Fruit fly (Drosophila melanogaster) whole organism, wandering third instar larva: ENCODE results near the gene CG17239.
A peak's percentile ranks its signal among the peaks of the same experiment; 100 is the strongest.

Source experiments
- Abd-B ChIP-seq: fragments of >200 bp; optimal IDR thresholded peaks from 2 replicates; lab custom pipeline; 2017; ENCODE audit warnings: missing biosample characterization, missing genetic modification characterization
- CG32264 ChIP-seq: fragments of 200-800 bp; sonication (Bioruptor generic); optimal IDR thresholded peaks from 2 replicates; lab custom pipeline; 2016; ENCODE audit warnings: missing biosample characterization, missing genetic modification characterization
- CrebA ChIP-seq: fragments of 200-800 bp; sonication (Bioruptor generic); optimal IDR thresholded peaks from 2 replicates; lab custom pipeline; 2016; ENCODE audit warnings: missing biosample characterization, mild to moderate bottlenecking, missing genetic modification characterization, borderline replicate concordance
- Dfd ChIP-seq: fragments of >200 bp; optimal IDR thresholded peaks from 2 replicates; lab custom pipeline; 2017; ENCODE audit warnings: missing biosample characterization, missing genetic modification characterization
- Dif ChIP-seq: fragments of 200-275, 200-300 bp; sonication (Bioruptor generic); optimal IDR thresholded peaks from 2 replicates; lab custom pipeline; 2018; ENCODE audit warnings: missing biosample characterization, missing genetic modification characterization; ENCODE audit not compliant: partially characterized antibody
- GATAd ChIP-seq: sonication (Bioruptor generic); optimal IDR thresholded peaks from 2 replicates; lab custom pipeline; 2016; ENCODE audit warnings: missing biosample characterization, missing genetic modification characterization
- Hnf4 ChIP-seq: fragments of 200-800 bp; sonication (Bioruptor generic); optimal IDR thresholded peaks from 2 replicates; lab custom pipeline; 2016; ENCODE audit warnings: missing biosample characterization, mild to moderate bottlenecking, missing genetic modification characterization
- Hr78 ChIP-seq: fragments of >200 bp; optimal IDR thresholded peaks from 2 replicates; lab custom pipeline; 2017; ENCODE audit warnings: missing biosample characterization, missing genetic modification characterization
- Hr83 ChIP-seq: fragments of 200-300 bp; sonication (Bioruptor generic); optimal IDR thresholded peaks from 2 replicates; lab custom pipeline; 2016; ENCODE audit warnings: missing biosample characterization, mild to moderate bottlenecking, missing genetic modification characterization, moderate library complexity; ENCODE audit not compliant: poor library complexity, severe bottlenecking
- Myc ChIP-seq: fragments of >200 bp; optimal IDR thresholded peaks from 2 replicates; lab custom pipeline; 2017
- N ChIP-seq: fragments of >200 bp; optimal IDR thresholded peaks from 2 replicates; lab custom pipeline; 2018; ENCODE audit warnings: missing biosample characterization, missing external identifiers, missing genetic modification characterization
- OdsH ChIP-seq: fragments of 200-800 bp; sonication (Bioruptor generic); optimal IDR thresholded peaks from 2 replicates; lab custom pipeline; 2016; ENCODE audit warnings: missing biosample characterization, mild to moderate bottlenecking, missing genetic modification characterization
- Rel ChIP-seq, 2 experiments: fragments of 200-800 bp; sonication (Bioruptor generic) in 1 of 2; optimal IDR thresholded peaks; 2 replicates in 1 of 2; 3 replicates in 1 of 2; lab custom pipeline; 2016 to 2019; ENCODE audit warnings: mild to moderate bottlenecking in 2 of 2, missing biosample characterization in 2 of 2, missing genetic modification characterization in 2 of 2, moderate library complexity in 1 of 2
- Vsx2 ChIP-seq: fragments of 200-300, 225-300 bp; sonication (Bioruptor generic); optimal IDR thresholded peaks from 2 replicates; lab custom pipeline; 2018; ENCODE audit warnings: missing biosample characterization, missing genetic modification characterization; ENCODE audit not compliant: partially characterized antibody
- brk ChIP-seq: fragments of 200-800 bp; sonication (Bioruptor generic); optimal IDR thresholded peaks from 2 replicates; lab custom pipeline; 2016; ENCODE audit warnings: missing biosample characterization, mild to moderate bottlenecking, missing genetic modification characterization
- dl ChIP-seq, 2 experiments: fragments of 175-275, 200-275 bp in 1 of 2; fragments of 200-275 bp in 1 of 2; sonication (Bioruptor generic); optimal IDR thresholded peaks; lab custom pipeline; 2018; ENCODE audit warnings: mild to moderate bottlenecking in 2 of 2, missing biosample characterization in 2 of 2, missing genetic modification characterization in 2 of 2, moderate library complexity in 2 of 2; ENCODE audit not compliant: partially characterized antibody in 2 of 2, insufficient read depth in 1 of 2
- dmrt93B ChIP-seq: fragments of 200-800 bp; sonication (Bioruptor generic); optimal IDR thresholded peaks from 2 replicates; lab custom pipeline; 2018; ENCODE audit warnings: missing biosample characterization, mild to moderate bottlenecking, missing genetic modification characterization
- dsf ChIP-seq: sonication (Bioruptor generic); optimal IDR thresholded peaks from 2 replicates; lab custom pipeline; 2016; ENCODE audit warnings: missing biosample characterization, missing genetic modification characterization, borderline replicate concordance
- ey ChIP-seq: fragments of 200-800 bp; sonication (Bioruptor generic); optimal IDR thresholded peaks from 2 replicates; lab custom pipeline; 2016; ENCODE audit warnings: missing biosample characterization, missing genetic modification characterization
- foxo ChIP-seq, 2 experiments: fragments of 200-800 bp; sonication (Bioruptor generic); optimal IDR thresholded peaks; 2 replicates in 1 of 2; 3 replicates in 1 of 2; lab custom pipeline; 2016 to 2017; ENCODE audit warnings: missing biosample characterization in 2 of 2, missing genetic modification characterization in 2 of 2
- fru ChIP-seq: fragments of 200-800 bp; sonication (Bioruptor generic); optimal IDR thresholded peaks from 3 replicates; lab custom pipeline; 2016; ENCODE audit warnings: missing biosample characterization, mild to moderate bottlenecking, missing genetic modification characterization
- h ChIP-seq: fragments of 200-800 bp; sonication (Bioruptor generic); optimal IDR thresholded peaks from 3 replicates; lab custom pipeline; 2016; ENCODE audit warnings: missing biosample characterization, mild to moderate bottlenecking, missing genetic modification characterization
- jim ChIP-seq: fragments of 175-275, 200-325 bp; sonication (Bioruptor generic); optimal IDR thresholded peaks from 2 replicates; lab custom pipeline; 2016; ENCODE audit warnings: missing biosample characterization, mild to moderate bottlenecking, missing genetic modification characterization
- psq ChIP-seq: fragments of 200-800 bp; sonication (Bioruptor generic); optimal IDR thresholded peaks from 3 replicates; lab custom pipeline; 2017; ENCODE audit warnings: missing biosample characterization, mild to moderate bottlenecking, missing genetic modification characterization, moderate library complexity
- rgr ChIP-seq: fragments of 200-800 bp; sonication (Bioruptor generic); optimal IDR thresholded peaks from 3 replicates; lab custom pipeline; 2016; ENCODE audit warnings: missing biosample characterization, mild to moderate bottlenecking, missing genetic modification characterization
- sage ChIP-seq: fragments of 200-800 bp; sonication (Bioruptor generic); optimal IDR thresholded peaks from 2 replicates; lab custom pipeline; 2016; ENCODE audit warnings: missing biosample characterization, mild to moderate bottlenecking, missing genetic modification characterization
- sv ChIP-seq: fragments of 200-800 bp; sonication (Bioruptor generic); optimal IDR thresholded peaks from 3 replicates; lab custom pipeline; 2016; ENCODE audit warnings: missing biosample characterization, missing genetic modification characterization
- tai ChIP-seq: sonication (Bioruptor generic); optimal IDR thresholded peaks from 2 replicates; lab custom pipeline; 2016; ENCODE audit warnings: missing biosample characterization, missing genetic modification characterization

The CG17239 gene

DNA sequence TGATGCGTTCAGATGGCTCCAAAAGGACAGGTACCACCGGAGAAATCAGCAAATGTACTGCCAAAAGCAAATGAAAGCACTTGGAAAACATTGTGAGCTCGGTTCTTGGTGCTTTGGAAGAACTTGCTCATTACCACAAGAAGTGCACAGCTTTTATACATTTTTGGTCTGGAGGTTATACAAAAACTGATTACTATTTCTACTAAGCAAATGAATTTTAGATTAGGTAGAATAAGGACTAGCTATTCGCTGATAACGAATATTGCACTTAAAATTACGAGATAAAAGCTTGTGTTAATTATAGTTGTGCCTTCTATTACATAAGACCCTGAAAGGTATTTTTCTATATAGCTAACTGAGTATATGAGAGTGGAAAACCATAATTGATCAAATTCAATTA is 2.8 kb upstream of the CG17239 start, which contains the start of gene Send1:
Gene Send1, minus strand, starts transcription at position 101 of the 400 bp plus-strand sequence.
- no peak for TF ChIP-seq Vsx2 (GFP tag; lab: Kevin White, UChicago)
- TF ChIP-seq GATAd: no peak
- no peak for TF ChIP-seq CG32264 (GFP tag; lab: Kevin White, UChicago)
- TF ChIP-seq h (GFP tag; lab: Kevin White, UChicago): no peak
- no peak for TF ChIP-seq Hnf4

DNA sequence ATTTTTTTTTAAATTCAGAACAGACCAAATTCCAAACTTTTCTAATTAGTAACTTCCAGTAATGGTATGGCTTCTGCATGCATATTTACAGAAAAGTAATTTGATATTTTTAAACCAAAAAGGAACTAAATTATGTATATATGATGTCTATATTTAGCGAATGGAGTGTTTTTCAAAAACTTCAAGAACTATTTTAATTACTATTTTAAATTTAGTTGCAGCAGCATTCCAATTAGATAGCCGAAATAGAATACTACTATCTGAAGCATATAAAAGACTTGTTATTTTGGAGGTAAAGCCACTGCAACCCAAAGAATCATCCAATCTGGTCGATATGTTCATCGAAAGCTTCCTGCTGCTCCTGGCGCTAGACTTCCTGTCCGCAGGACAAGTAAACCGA is 604 bp upstream of the CG17239 start, which contains the start of gene CG17234:
Gene CG17234, plus strand, starts transcription at position 301 of the 400 bp plus-strand sequence.
- no peak for TF ChIP-seq rgr (GFP tag; lab: Kevin White, UChicago)
- no peak for TF ChIP-seq Abd-B (GFP tag; lab: Kevin White, UChicago)
- TF ChIP-seq Hr78 (GFP tag; lab: Kevin White, UChicago): no peak
- no peak for TF ChIP-seq Dfd (GFP tag; lab: Kevin White, UChicago)
- no peak for TF ChIP-seq CrebA (GFP tag; lab: Kevin White, UChicago)
- TF ChIP-seq foxo (GFP tag; optimal IDR thresholded peaks at IDR 0.05; lab: Kevin White, UChicago): no peak
- no peak for TF ChIP-seq brk (GFP tag; lab: Kevin White, UChicago)
- TF ChIP-seq Dif: no peak
- TF ChIP-seq, all 38 proteins: peak for 0

DNA sequence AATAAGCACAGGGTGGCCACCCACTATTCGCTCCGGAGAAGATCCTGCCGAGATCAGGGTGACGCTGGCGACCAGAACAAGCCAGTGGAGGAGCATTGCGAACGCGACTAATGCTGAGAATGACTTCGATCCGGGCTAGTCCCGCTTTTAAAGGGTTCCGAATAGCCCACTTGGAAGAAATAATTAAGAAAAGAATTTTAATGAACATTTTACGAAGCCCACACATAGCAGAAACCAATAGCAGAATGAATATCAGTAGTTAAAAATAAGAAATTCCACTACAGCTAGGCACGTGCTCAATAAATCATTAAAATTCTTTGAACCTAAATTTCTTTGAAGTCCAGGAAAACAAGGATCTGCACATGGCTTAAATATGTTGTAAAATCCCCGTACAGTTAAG is 966 bp downstream of the CG17239 start, which contains the start of gene Ser12:
Gene Ser12, minus strand, starts transcription at position 101 of the 400 bp plus-strand sequence.
- TF ChIP-seq fru (GFP tag; lab: Kevin White, UChicago) (no peak), N (GFP tag; lab: Kevin White, UChicago) (no peak), GATAd (no peak), OdsH (GFP tag; lab: Kevin White, UChicago) (no peak)

DNA sequence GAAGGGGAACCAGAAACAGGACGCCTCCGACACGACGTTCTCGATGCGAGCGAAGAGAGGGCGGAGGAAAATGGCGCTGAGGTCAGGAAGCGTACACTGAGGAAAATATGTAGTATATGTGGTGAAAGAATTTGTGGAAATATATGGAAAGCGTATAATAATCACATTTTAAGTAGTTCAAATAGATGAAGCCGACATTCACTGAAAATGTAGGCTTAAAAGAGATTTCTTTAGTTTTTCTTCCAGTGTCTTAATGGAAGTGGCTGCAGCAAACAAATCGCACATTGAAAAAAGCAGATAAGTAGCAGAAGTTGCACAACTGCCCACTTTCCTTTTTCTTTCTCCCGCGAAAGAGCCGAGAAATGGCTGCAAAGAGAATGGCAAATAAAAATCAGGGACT is 2.6 kb downstream of the CG17239 start:
- TF ChIP-seq ey (GFP tag; lab: Kevin White, UChicago): no peak

DNA sequence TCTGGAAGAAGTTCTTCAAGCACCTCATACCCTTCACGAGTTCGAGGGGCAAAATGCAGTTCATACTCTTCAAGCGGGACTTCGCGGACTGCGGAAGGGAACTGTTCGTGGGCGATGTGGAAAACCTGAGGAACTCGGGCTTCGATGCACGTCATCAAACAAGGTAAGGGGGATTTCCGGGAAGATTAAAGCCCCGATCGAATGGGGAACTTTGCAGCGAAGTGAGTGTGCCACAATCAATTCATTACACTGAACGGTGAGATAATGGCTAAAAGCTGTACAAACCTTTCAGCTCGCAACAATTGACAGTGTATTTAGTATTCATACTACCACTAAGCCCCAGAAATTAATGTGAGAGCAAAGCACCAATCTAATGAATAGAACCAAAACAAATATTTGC is 9.4 kb downstream of the CG17239 start:
- TF ChIP-seq rgr (GFP tag; lab: Kevin White, UChicago) (no peak), Rel (GFP tag; optimal IDR thresholded peaks at IDR 0.05; lab: Kevin White, UChicago) (no peak), Rel (tag; optimal IDR thresholded peaks at IDR 0.05; lab: Kevin White, UChicago) (peak; percentile 91)

DNA sequence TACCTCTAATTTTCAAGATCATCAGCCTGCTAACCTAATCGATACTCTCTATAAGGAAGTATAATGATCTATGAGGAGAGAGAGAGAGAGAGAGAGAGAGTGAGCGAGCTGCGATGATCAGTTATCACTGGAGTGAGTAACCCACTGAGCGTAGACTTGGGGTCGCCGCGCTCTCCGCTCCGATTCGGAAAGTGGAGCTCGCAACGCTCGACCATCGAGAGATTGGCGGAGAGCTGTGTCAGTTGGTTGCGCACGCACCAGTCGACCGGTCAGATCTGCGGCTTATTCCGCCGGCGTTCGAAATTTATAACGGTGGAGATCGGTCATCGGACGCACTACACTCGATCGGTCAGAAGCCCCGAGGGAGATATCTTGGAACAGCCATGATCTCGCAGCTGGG is 10.0 kb downstream of the CG17239 start, which contains the start of gene CG4267:
Gene CG4267, plus strand, starts transcription at position 240 of the 400 bp plus-strand sequence.
- TF ChIP-seq psq (GFP tag; lab: Kevin White, UChicago): no peak
- TF ChIP-seq foxo (GFP tag; optimal IDR thresholded peaks at IDR 0.05; lab: Kevin White, UChicago): no peak
- no peak for TF ChIP-seq dsf (GFP tag; lab: Kevin White, UChicago)
- no peak for TF ChIP-seq Rel (GFP tag; optimal IDR thresholded peaks at IDR 0.05; lab: Kevin White, UChicago)
- no peak for TF ChIP-seq Rel (tag; optimal IDR thresholded peaks at IDR 0.05; lab: Kevin White, UChicago)
- no peak for TF ChIP-seq CG32264 (GFP tag; lab: Kevin White, UChicago)
- TF ChIP-seq dmrt93B (GFP tag; lab: Kevin White, UChicago): no peak
- TF ChIP-seq Dif: peak; percentile 97
- TF ChIP-seq fru (GFP tag; lab: Kevin White, UChicago): no peak
- TF ChIP-seq dl (GFP tag; optimal IDR thresholded peaks at IDR 0.05; lab: Kevin White, UChicago; ENCODE audit: insufficient read depth in 1 of 2, partially characterized antibody in 2 of 2): peak; percentile 82 to 92
- peak; percentile 77 for TF ChIP-seq Vsx2 (GFP tag; lab: Kevin White, UChicago)
- TF ChIP-seq Hr83 (GFP tag; lab: Kevin White, UChicago): peak; percentile 45
- no peak for TF ChIP-seq ey (GFP tag; lab: Kevin White, UChicago)
- no peak for TF ChIP-seq Myc (lab: Kevin White, UChicago)
- no peak for TF ChIP-seq CrebA (GFP tag; lab: Kevin White, UChicago)
- peak; percentile 11 for TF ChIP-seq h (GFP tag; lab: Kevin White, UChicago)
- no peak for TF ChIP-seq jim

DNA sequence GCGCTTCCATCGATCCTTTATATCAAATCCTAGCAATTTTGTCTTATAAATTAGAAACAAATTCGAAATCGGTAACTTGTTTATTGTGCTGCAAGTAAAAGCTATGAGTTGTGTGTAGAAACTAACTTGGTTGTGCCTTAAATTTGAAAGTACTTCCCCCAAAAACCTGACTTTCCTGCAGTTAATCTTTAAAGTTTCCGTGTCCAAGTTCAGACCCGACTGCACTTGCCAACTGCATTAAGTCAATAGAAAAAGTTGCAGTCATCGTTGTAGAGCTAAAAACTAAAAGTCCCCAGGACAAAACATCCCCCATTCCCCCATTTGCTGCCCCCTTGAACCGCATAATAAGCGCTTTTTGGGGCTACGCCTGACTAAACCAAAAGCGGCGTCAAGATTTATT is 11.6 kb downstream of the CG17239 start, which contains the start of gene Tengl1:
Gene Tengl1, minus strand, starts transcription at position 101 of the 400 bp plus-strand sequence.
- TF ChIP-seq Hr78 (GFP tag; lab: Kevin White, UChicago) (no peak), sv (GFP tag; lab: Kevin White, UChicago) (no peak), tai (GFP tag; lab: Kevin White, UChicago) (no peak), sage (no peak), CrebA (GFP tag; lab: Kevin White, UChicago) (no peak), dmrt93B (GFP tag; lab: Kevin White, UChicago) (no peak), h (GFP tag; lab: Kevin White, UChicago) (no peak), dsf (GFP tag; lab: Kevin White, UChicago) (no peak), Dif (no peak)
